Worm (Caenorhabditis elegans): ENCODE measurements around the gene ell-1.

The ell-1 gene

ce11 chrIV:4447284-4447366 lies 52.9 kb downstream of the ell-1 start, which contains the start of gene chat-1:
TSS of gene chat-1 (plus strand) at chrIV:4447331.
- no peak for TF ChIP-seq W03F9.2 (tag; optimal IDR thresholded peaks at IDR 0.05)
- no peak for TF ChIP-seq him-1 (tag; optimal IDR thresholded peaks at IDR 0.05)
- no peak for TF ChIP-seq dao-5 (tag; optimal IDR thresholded peaks at IDR 0.05)

ce11 chrIV:4447367-4447766 lies 53.2 kb downstream of the ell-1 start:
- no peak for TF ChIP-seq W03F9.2 (tag; optimal IDR thresholded peaks at IDR 0.05)
- no peak for TF ChIP-seq dao-5 (tag; optimal IDR thresholded peaks at IDR 0.05)
- TF ChIP-seq him-1 (tag; optimal IDR thresholded peaks at IDR 0.05) = no peak

ce11 chrIV:4448343-4448742 lies 54.1 kb downstream of the ell-1 start:
- TF ChIP-seq him-1 (tag; optimal IDR thresholded peaks at IDR 0.05) (no peak), W03F9.2 (tag; optimal IDR thresholded peaks at IDR 0.05) (no peak), dao-5 (tag; optimal IDR thresholded peaks at IDR 0.05) (no peak)

ce11 chrIV:4449439-4449838 lies 55.2 kb downstream of the ell-1 start, which contains the start of gene R08C7.12:
TSS of gene R08C7.12 (plus strand) at chrIV:4449739.
- TF ChIP-seq W03F9.2 (tag; optimal IDR thresholded peaks at IDR 0.05) = no peak
- no peak for TF ChIP-seq dao-5 (tag; optimal IDR thresholded peaks at IDR 0.05)
- TF ChIP-seq him-1 (tag; optimal IDR thresholded peaks at IDR 0.05) = no peak

- no peak for TF ChIP-seq dao-5 (tag; optimal IDR thresholded peaks at IDR 0.05)
- TF ChIP-seq him-1 (tag; optimal IDR thresholded peaks at IDR 0.05) = no peak
- TF ChIP-seq W03F9.2 (tag; optimal IDR thresholded peaks at IDR 0.05) = no peak
Observed at ce11 chrIV:4449843-4450242, 55.6 kb downstream of the ell-1 start.

- TF ChIP-seq W03F9.2 (tag; optimal IDR thresholded peaks at IDR 0.05) (no peak), dao-5 (tag; optimal IDR thresholded peaks at IDR 0.05) (no peak), him-1 (tag; optimal IDR thresholded peaks at IDR 0.05) (no peak)
Observed at ce11 chrIV:4451576-4451975, 57.4 kb downstream of the ell-1 start, which contains the start of gene R08C7.1. TSS of gene R08C7.1 (plus strand) at chrIV:4451876.

ce11 chrIV:4454330-4455173 lies 60.3 kb downstream of the ell-1 start, which contains the start of gene R08C7.11:
TSS of gene R08C7.11 (minus strand) at chrIV:4454937.
- TF ChIP-seq dao-5 (tag; optimal IDR thresholded peaks at IDR 0.05) (no peak), him-1 (tag; optimal IDR thresholded peaks at IDR 0.05) (no peak), W03F9.2 (tag; optimal IDR thresholded peaks at IDR 0.05) (no peak)

- TF ChIP-seq him-1 (tag; optimal IDR thresholded peaks at IDR 0.05) (no peak), W03F9.2 (tag; optimal IDR thresholded peaks at IDR 0.05) (no peak)
Observed at ce11 chrIV:4456658-4457057, 62.4 kb downstream of the ell-1 start.

ce11 chrIV:4459342-4459741 lies 65.1 kb downstream of the ell-1 start:
- TF ChIP-seq dao-5 (tag; optimal IDR thresholded peaks at IDR 0.05) (no peak), him-1 (tag; optimal IDR thresholded peaks at IDR 0.05) (no peak), W03F9.2 (tag; optimal IDR thresholded peaks at IDR 0.05) (no peak)

- TF ChIP-seq W03F9.2 (tag; optimal IDR thresholded peaks at IDR 0.05) (no peak), him-1 (tag; optimal IDR thresholded peaks at IDR 0.05) (no peak), dao-5 (tag; optimal IDR thresholded peaks at IDR 0.05) (no peak)
Observed at ce11 chrIV:4463132-4463531, 68.9 kb downstream of the ell-1 start, which contains the start of gene M01H9.2. TSS of gene M01H9.2 (minus strand) at chrIV:4463232.

- TF ChIP-seq W03F9.2 (tag; optimal IDR thresholded peaks at IDR 0.05) (no peak), dao-5 (tag; optimal IDR thresholded peaks at IDR 0.05) (no peak), him-1 (tag; optimal IDR thresholded peaks at IDR 0.05) (no peak)
Observed at ce11 chrIV:4465184-4465583, 71.0 kb downstream of the ell-1 start, which contains the start of gene M01H9.5. TSS of gene M01H9.5 (plus strand) at chrIV:4465484.
